Worm (Caenorhabditis elegans) whole organism, young adult: ENCODE data around the gene C05D2.8.

Experiments used
- B0019.2 ChIP-seq: fragments of 200-800 bp; sonication (Bioruptor generic); conservative IDR thresholded peaks from 2 replicates; pipeline ENCODE4 v1.3.6; 2022; ENCODE audit warnings: missing genetic modification reagents, missing genetic modification characterization, missing compliant biosample characterization
- B0261.1 ChIP-seq: sonication (generic microtip); optimal IDR thresholded peaks from 2 replicates; lab custom pipeline; 2016; ENCODE audit warnings: mild to moderate bottlenecking, missing genetic modification characterization, moderate library complexity, missing compliant biosample characterization
- C17E4.6 ChIP-seq: fragments of 200-800 bp; sonication (Bioruptor generic); IDR thresholded peaks from 2 replicates; pipeline ENCODE4 v1.3.6; 2022; ENCODE audit warnings: missing genetic modification reagents, missing genetic modification characterization, missing compliant biosample characterization
- F10E7.11 ChIP-seq: sonication (generic microtip); optimal IDR thresholded peaks from 2 replicates; lab custom pipeline; 2017; ENCODE audit warnings: mild to moderate bottlenecking, missing genetic modification characterization, moderate library complexity, missing compliant biosample characterization
- F23B12.7 ChIP-seq: sonication (generic microtip); optimal IDR thresholded peaks from 2 replicates; lab custom pipeline; 2017; ENCODE audit warnings: missing genetic modification characterization, mild to moderate bottlenecking, missing compliant biosample characterization, antibody characterized with exemption, moderate library complexity; ENCODE audit not compliant: insufficient read depth
- F39B2.1 ChIP-seq: fragments of 200-800 bp; sonication (Bioruptor generic); IDR thresholded peaks from 2 replicates; pipeline ENCODE4 v1.3.6; 2022; ENCODE audit warnings: missing genetic modification reagents, missing genetic modification characterization, missing compliant biosample characterization
- F49E8.2 ChIP-seq: sonication (generic microtip); optimal IDR thresholded peaks from 3 replicates; lab custom pipeline; 2017; ENCODE audit warnings: missing genetic modification characterization, mild to moderate bottlenecking, missing compliant biosample characterization, antibody characterized with exemption, moderate library complexity; ENCODE audit not compliant: insufficient read depth
- Y56A3A.18 ChIP-seq: fragments of 200-800 bp; sonication (Bioruptor generic); IDR thresholded peaks from 2 replicates; pipeline ENCODE4 v1.3.6; 2022; ENCODE audit warnings: missing genetic modification reagents, missing genetic modification characterization, missing compliant biosample characterization
- Y79H2A.3 ChIP-seq: fragments of 200-800 bp; sonication (Bioruptor generic); conservative IDR thresholded peaks from 2 replicates; pipeline ENCODE4 v1.3.6; 2022; ENCODE audit warnings: missing genetic modification reagents, missing genetic modification characterization, missing compliant biosample characterization
- Y95B8A.8 ChIP-seq: fragments of 200-800 bp; sonication (Bioruptor generic); IDR thresholded peaks from 2 replicates; pipeline ENCODE4 v1.3.6; 2022; ENCODE audit warnings: missing genetic modification reagents, missing genetic modification characterization, missing compliant biosample characterization
- akir-1 ChIP-seq: fragments of 200-800 bp; sonication (Bioruptor generic); optimal IDR thresholded peaks from 2 replicates; lab custom pipeline; 2018; ENCODE audit warnings: mild to moderate bottlenecking, missing genetic modification characterization, moderate library complexity, missing compliant biosample characterization
- attf-3 ChIP-seq: fragments of 200-800 bp; sonication (Bioruptor generic); conservative IDR thresholded peaks from 2 replicates; pipeline ENCODE4 v1.3.6; 2022; ENCODE audit warnings: missing genetic modification reagents, missing genetic modification characterization, missing compliant biosample characterization
- attf-5 ChIP-seq: fragments of 200-800 bp; sonication (Bioruptor generic); optimal IDR thresholded peaks from 2 replicates; lab custom pipeline; 2018; ENCODE audit warnings: mild to moderate bottlenecking, missing genetic modification characterization, missing compliant biosample characterization
- bed-2 ChIP-seq: fragments of 200-800 bp; sonication (Bioruptor generic); IDR thresholded peaks from 2 replicates; pipeline ENCODE4 v1.3.6; 2022; ENCODE audit warnings: missing genetic modification reagents, missing genetic modification characterization, missing compliant biosample characterization
- ceh-91 ChIP-seq: fragments of 200-800 bp; sonication (Bioruptor generic); IDR thresholded peaks from 2 replicates; pipeline ENCODE4 v1.3.6; 2022; ENCODE audit warnings: missing genetic modification reagents, missing genetic modification characterization, missing compliant biosample characterization
- egl-18 ChIP-seq: fragments of 200-800 bp; sonication (Bioruptor generic); IDR thresholded peaks from 2 replicates; pipeline ENCODE4 v1.3.6; 2022; ENCODE audit warnings: missing genetic modification reagents, missing genetic modification characterization, missing compliant biosample characterization
- egrh-3 ChIP-seq: fragments of 200-800 bp; sonication (Bioruptor generic); IDR thresholded peaks from 2 replicates; pipeline ENCODE4 v1.3.6; 2022; ENCODE audit warnings: missing genetic modification reagents, missing genetic modification characterization, missing compliant biosample characterization
- fkh-3 ChIP-seq: sonication (generic microtip); optimal IDR thresholded peaks from 2 replicates; lab custom pipeline; 2016; ENCODE audit warnings: mild to moderate bottlenecking, missing genetic modification characterization, missing compliant biosample characterization
- him-1 ChIP-seq: sonication (generic microtip); optimal IDR thresholded peaks from 2 replicates; lab custom pipeline; 2016; ENCODE audit warnings: missing genotype, missing genetic modification reagents, missing genetic modification characterization, missing compliant biosample characterization
- hlh-26 ChIP-seq: fragments of 200-800 bp; sonication (Bioruptor generic); conservative IDR thresholded peaks from 2 replicates; pipeline ENCODE4 v1.3.6; 2022; ENCODE audit warnings: missing genetic modification reagents, missing genetic modification characterization, missing compliant biosample characterization
- hmg-1.2 ChIP-seq: fragments of 200-800 bp; sonication (Bioruptor generic); IDR thresholded peaks from 2 replicates; pipeline ENCODE4 v1.3.6; 2022; ENCODE audit warnings: missing genetic modification reagents, missing genetic modification characterization, missing compliant biosample characterization
- hmg-20 ChIP-seq: fragments of 200-800 bp; sonication (Bioruptor generic); IDR thresholded peaks from 2 replicates; pipeline ENCODE4 v1.3.6; 2022; ENCODE audit warnings: missing genetic modification reagents, missing genetic modification characterization, missing compliant biosample characterization
- hrde-1 ChIP-seq: sonication (generic microtip); optimal IDR thresholded peaks from 2 replicates; lab custom pipeline; 2016; ENCODE audit warnings: missing genetic modification characterization, mild to moderate bottlenecking, missing compliant biosample characterization, moderate library complexity, missing genotype, missing genetic modification reagents, borderline replicate concordance
- let-607 ChIP-seq, 2 experiments: fragments of 200-800 bp in 1 of 2; sonication (Bioruptor generic) in 1 of 2; sonication (generic microtip) in 1 of 2; optimal IDR thresholded peaks; 2 replicates each; lab custom pipeline; 2016 to 2018; ENCODE audit warnings: mild to moderate bottlenecking in 2 of 2, missing compliant biosample characterization in 2 of 2, missing genetic modification characterization in 2 of 2, moderate library complexity in 2 of 2, missing genotype in 1 of 2
- lin-35 ChIP-seq, 3 experiments: fragments of 150-350 bp in 2 of 3; sonication (generic microtip) in 1 of 3; optimal IDR thresholded peaks; 2 replicates each; lab custom pipeline; 2014 to 2018; ENCODE audit warnings: missing biosample characterization in 3 of 3, missing genetic modification characterization in 3 of 3, missing genetic modification reagents in 3 of 3
- lsl-1 ChIP-seq: fragments of 200-800 bp; sonication (Bioruptor generic); optimal IDR thresholded peaks from 2 replicates; lab custom pipeline; 2018; ENCODE audit warnings: mild to moderate bottlenecking, missing genetic modification characterization, moderate library complexity, missing compliant biosample characterization
- mcd-1 ChIP-seq: fragments of 200-800 bp; sonication (Bioruptor generic); IDR thresholded peaks from 2 replicates; pipeline ENCODE4 v1.3.6; 2022; ENCODE audit warnings: missing genetic modification reagents, missing genetic modification characterization, missing compliant biosample characterization
- mel-28 ChIP-seq: sonication (generic microtip); optimal IDR thresholded peaks from 2 replicates; lab custom pipeline; 2016; ENCODE audit warnings: borderline replicate concordance, mild to moderate bottlenecking, missing genetic modification characterization, missing compliant biosample characterization
- mxl-1 ChIP-seq: sonication (generic microtip); optimal IDR thresholded peaks from 2 replicates; lab custom pipeline; 2016; ENCODE audit warnings: missing genetic modification characterization, missing compliant biosample characterization
- nfya-1 ChIP-seq: sonication (generic microtip); optimal IDR thresholded peaks from 2 replicates; lab custom pipeline; 2017; ENCODE audit warnings: antibody characterized with exemption, missing compliant biosample characterization, missing genetic modification characterization, borderline replicate concordance; ENCODE audit not compliant: insufficient read depth
- nfya-2 ChIP-seq: fragments of 200-800 bp; sonication (Bioruptor generic); IDR thresholded peaks from 2 replicates; pipeline ENCODE4 v1.3.6; 2022; ENCODE audit warnings: missing genetic modification reagents, missing genetic modification characterization, missing compliant biosample characterization
- nfyb-1 ChIP-seq: fragments of 200-800 bp; sonication (Bioruptor generic); IDR thresholded peaks from 2 replicates; pipeline ENCODE4 v1.3.6; 2022; ENCODE audit warnings: missing genetic modification reagents, missing genetic modification characterization, missing compliant biosample characterization
- pha-4 ChIP-seq: fragments of 150-350 bp; sonication (generic microtip); optimal IDR thresholded peaks from 2 replicates; lab custom pipeline; 2014; ENCODE audit warnings: missing biosample characterization, missing genetic modification reagents, missing genetic modification characterization
- rec-8 ChIP-seq, 2 experiments: sonication (generic microtip); optimal IDR thresholded peaks; 2 replicates each; lab custom pipeline; 2016; ENCODE audit warnings: mild to moderate bottlenecking in 2 of 2, missing genetic modification characterization in 2 of 2, missing genetic modification reagents in 2 of 2, missing genotype in 2 of 2, missing biosample characterization in 1 of 2, missing compliant biosample characterization in 1 of 2, moderate library complexity in 1 of 2
- repo-1 ChIP-seq: sonication (generic microtip); optimal IDR thresholded peaks from 2 replicates; lab custom pipeline; 2017; ENCODE audit warnings: mild to moderate bottlenecking, missing genetic modification characterization, missing compliant biosample characterization
- sea-2 ChIP-seq: fragments of 200-800 bp; sonication (Bioruptor generic); IDR thresholded peaks from 2 replicates; pipeline ENCODE4 v1.3.6; 2022; ENCODE audit warnings: missing genetic modification characterization, missing compliant biosample characterization
- snpc-1.1 ChIP-seq: sonication (generic microtip); optimal IDR thresholded peaks from 2 replicates; lab custom pipeline; 2017; ENCODE audit warnings: missing genetic modification characterization, mild to moderate bottlenecking, missing compliant biosample characterization, antibody characterized with exemption, moderate library complexity, missing genotype, missing genetic modification reagents; ENCODE audit not compliant: insufficient read depth
- somi-1 ChIP-seq: fragments of 200-800 bp; sonication (Bioruptor generic); optimal IDR thresholded peaks from 2 replicates; lab custom pipeline; 2018; ENCODE audit warnings: mild to moderate bottlenecking, missing genetic modification characterization, missing compliant biosample characterization
- tbp1 ChIP-seq: fragments of 200-800 bp; sonication (Bioruptor generic); optimal IDR thresholded peaks from 2 replicates; lab custom pipeline; 2018; ENCODE audit warnings: mild to moderate bottlenecking, missing genetic modification characterization, missing compliant biosample characterization
- tbx-9 ChIP-seq: sonication (generic microtip); optimal IDR thresholded peaks from 2 replicates; lab custom pipeline; 2016; ENCODE audit warnings: borderline replicate concordance, missing genetic modification characterization, inconsistent platforms, missing compliant biosample characterization
- tlf-1 ChIP-seq: fragments of 200-800 bp; sonication (Bioruptor generic); optimal IDR thresholded peaks from 2 replicates; lab custom pipeline; 2018; ENCODE audit warnings: mild to moderate bottlenecking, missing genetic modification characterization, missing compliant biosample characterization
- unc-62 ChIP-seq: fragments of 150-350 bp; optimal IDR thresholded peaks from 2 replicates; lab custom pipeline; 2014; ENCODE audit warnings: missing biosample characterization, missing genetic modification reagents, missing genetic modification characterization
- zfh-2 ChIP-seq: fragments of 200-800 bp; sonication (Bioruptor generic); conservative IDR thresholded peaks from 2 replicates; pipeline ENCODE4 v1.3.6; 2022; ENCODE audit warnings: missing genetic modification reagents, missing genetic modification characterization, missing compliant biosample characterization
- ztf-3 ChIP-seq: fragments of 200-800 bp; sonication (Bioruptor generic); optimal IDR thresholded peaks from 2 replicates; lab custom pipeline; 2018; ENCODE audit warnings: mild to moderate bottlenecking, missing genetic modification characterization, missing compliant biosample characterization
- ztf-6 ChIP-seq: fragments of 200-800 bp; sonication (Bioruptor generic); IDR thresholded peaks from 2 replicates; pipeline ENCODE4 v1.3.6; 2022; ENCODE audit warnings: missing genetic modification reagents, missing genetic modification characterization, missing compliant biosample characterization

The C05D2.8 gene

ce11 chrIII:5603439-5603986, 6.6 kb downstream of the C05D2.8 start, which contains the start of gene madf-11 (continued):
- TF ChIP-seq somi-1 (GFP tag; lab: Kevin White, UChicago) (no peak), hmg-1.2 (GFP tag; lab: Robert Waterston, UW) (peak; percentile 57; the same call in 1 of the 2 replicates), hrde-1 (tag; lab: Kevin White, UChicago) (no peak), ztf-6 (GFP tag; lab: Robert Waterston, UW) (no peak), nfya-2 (GFP tag; lab: Robert Waterston, UW) (no peak), F10E7.11 (no peak), C17E4.6 (GFP tag; lab: Robert Waterston, UW) (no peak), egrh-3 (no peak), mxl-1 (tag; lab: Kevin White, UChicago) (no peak), bed-2 (GFP tag; lab: Robert Waterston, UW) (no peak; the same call in 1 of the 2 replicates), snpc-1.1 (no peak), sea-2 (GFP tag; lab: Robert Waterston, UW) (no peak), B0261.1 (tag; lab: Kevin White, UChicago) (no peak), tlf-1 (GFP tag; lab: Kevin White, UChicago) (no peak), mel-28 (no peak), pha-4 (tag; lab: Kevin White, UChicago) (peak; percentile 19), F49E8.2 (tag; lab: Kevin White, UChicago) (no peak), attf-5 (peak; percentile 88), lsl-1 (GFP tag; lab: Kevin White, UChicago) (no peak), rec-8 (tag; optimal IDR thresholded peaks at IDR 0.05; lab: Kevin White, UChicago) (no peak), fkh-3 (tag; lab: Kevin White, UChicago) (no peak), B0019.2 (GFP tag; lab: Robert Waterston, UW) (no peak), repo-1 (tag; lab: Kevin White, UChicago) (no peak), hlh-26 (GFP tag; lab: Robert Waterston, UW) (no peak), akir-1 (GFP tag; lab: Kevin White, UChicago) (no peak), lin-35 (GFP tag; optimal IDR thresholded peaks at IDR 0.05; lab: Kevin White, UChicago) (peak in 1 of 3 experiments; percentile 67), attf-3 (peak; percentile 31; the same call in 1 of the 2 replicates), Y56A3A.18 (GFP tag; lab: Robert Waterston, UW) (no peak), tbx-9 (no peak)
- TF ChIP-seq, all 124 proteins: peak for 29

ce11 chrIII:5601999-5602398, 8.1 kb downstream of the C05D2.8 start:
- TF ChIP-seq repo-1 (tag; lab: Kevin White, UChicago) (peak; percentile 88), F39B2.1 (peak; percentile 69; the same call in 1 of the 2 replicates), zfh-2 (GFP tag; lab: Robert Waterston, UW) (peak; percentile 51; the same call in 1 of the 2 replicates), akir-1 (GFP tag; lab: Kevin White, UChicago) (no peak), unc-62 (GFP tag; lab: Kevin White, UChicago) (no peak), F23B12.7 (tag; lab: Kevin White, UChicago) (peak; percentile 91), nfyb-1 (GFP tag; lab: Robert Waterston, UW) (peak; percentile 94), let-607 (tag; optimal IDR thresholded peaks at IDR 0.05; lab: Kevin White, UChicago) (peak; percentile 50 to 70), tbp1 (GFP tag; lab: Kevin White, UChicago) (peak; percentile 97), hmg-20 (peak; percentile 77; the same call in 1 of the 2 replicates), ceh-91 (GFP tag; lab: Robert Waterston, UW) (peak; percentile 47), egl-18 (GFP tag; lab: Robert Waterston, UW) (peak; percentile 79; the same call in 1 of the 2 replicates), Y79H2A.3 (GFP tag; lab: Robert Waterston, UW) (no peak), ztf-3 (GFP tag; lab: Kevin White, UChicago) (peak; percentile 74), mcd-1 (GFP tag; lab: Robert Waterston, UW) (peak; percentile 74), hlh-26 (GFP tag; lab: Robert Waterston, UW) (no peak), nfya-1 (tag; lab: Kevin White, UChicago) (no peak), Y95B8A.8 (GFP tag; lab: Robert Waterston, UW) (peak; percentile 71; the same call in 1 of the 2 replicates), him-1 (peak; percentile 52)
